Worm (Caenorhabditis elegans) whole organism, late embryonic: ENCODE data around the gene nhr-213.

Experiments
- C08G9.2 ChIP-seq: sonication (generic microtip); optimal IDR thresholded peaks from 2 replicates; lab custom pipeline; 2016; ENCODE audit warnings: mild to moderate bottlenecking, missing genetic modification characterization, moderate library complexity, missing compliant biosample characterization
- C38D4.7 ChIP-seq: fragments of 200-800 bp; sonication (Bioruptor generic); optimal IDR thresholded peaks from 2 replicates; lab custom pipeline; 2018; ENCODE audit warnings: mild to moderate bottlenecking, missing genetic modification characterization, moderate library complexity, missing compliant biosample characterization
- K02D7.2 ChIP-seq: sonication (generic microtip); optimal IDR thresholded peaks from 2 replicates; lab custom pipeline; 2017; ENCODE audit warnings: mild to moderate bottlenecking, missing genetic modification characterization, missing compliant biosample characterization
- ahr-1 ChIP-seq: sonication (generic microtip); optimal IDR thresholded peaks from 2 replicates; lab custom pipeline; 2016; ENCODE audit warnings: missing genetic modification characterization, missing compliant biosample characterization
- ama-1 ChIP-seq: fragments of 150-350 bp; optimal IDR thresholded peaks from 2 replicates; lab custom pipeline; 2014
- ceh-14 ChIP-seq: sonication (generic microtip); optimal IDR thresholded peaks from 2 replicates; lab custom pipeline; 2016; ENCODE audit warnings: missing genotype, missing genetic modification characterization, missing compliant biosample characterization
- ceh-18 ChIP-seq: sonication (generic microtip); optimal IDR thresholded peaks from 2 replicates; lab custom pipeline; 2016; ENCODE audit warnings: missing genetic modification characterization, missing compliant biosample characterization
- ceh-2 ChIP-seq: sonication (generic microtip); optimal IDR thresholded peaks from 2 replicates; lab custom pipeline; 2016; ENCODE audit warnings: missing genotype, missing genetic modification characterization, missing compliant biosample characterization
- ceh-22 ChIP-seq: sonication (generic microtip); optimal IDR thresholded peaks from 2 replicates; lab custom pipeline; 2017; ENCODE audit warnings: missing biosample characterization, missing genetic modification characterization
- ceh-24 ChIP-seq: sonication (generic microtip); optimal IDR thresholded peaks from 2 replicates; lab custom pipeline; 2016; ENCODE audit warnings: mild to moderate bottlenecking, missing genetic modification characterization, missing compliant biosample characterization
- ceh-34 ChIP-seq: sonication (generic microtip); optimal IDR thresholded peaks from 2 replicates; lab custom pipeline; 2016; ENCODE audit warnings: mild to moderate bottlenecking, missing genetic modification characterization, missing compliant biosample characterization
- ceh-45 ChIP-seq: fragments of 200-800 bp; sonication (Bioruptor generic); IDR thresholded peaks from 2 replicates; pipeline ENCODE4 v1.3.6; 2022; ENCODE audit warnings: missing genetic modification reagents, missing genetic modification characterization, missing compliant biosample characterization
- ceh-48 ChIP-seq: sonication (generic microtip); optimal IDR thresholded peaks from 2 replicates; lab custom pipeline; 2016; ENCODE audit warnings: missing genetic modification characterization, inconsistent platforms, missing compliant biosample characterization
- ceh-6 ChIP-seq: fragments of 200-800 bp; sonication (Bioruptor generic); optimal IDR thresholded peaks from 2 replicates; lab custom pipeline; 2018; ENCODE audit warnings: mild to moderate bottlenecking, missing genetic modification characterization, missing compliant biosample characterization
- dmd-4 ChIP-seq: sonication (generic microtip); optimal IDR thresholded peaks from 2 replicates; lab custom pipeline; 2016; ENCODE audit warnings: borderline replicate concordance, missing genetic modification characterization, missing compliant biosample characterization
- dve-1 ChIP-seq: sonication (generic microtip); optimal IDR thresholded peaks from 2 replicates; lab custom pipeline; 2017; ENCODE audit warnings: antibody characterized with exemption, mild to moderate bottlenecking, missing genetic modification characterization, missing compliant biosample characterization
- elt-2 ChIP-seq: sonication (generic microtip); optimal IDR thresholded peaks from 2 replicates; lab custom pipeline; 2016; ENCODE audit warnings: missing genetic modification reagents, missing genetic modification characterization, missing compliant biosample characterization
- elt-4 ChIP-seq: sonication (generic microtip); optimal IDR thresholded peaks from 2 replicates; lab custom pipeline; 2016; ENCODE audit warnings: missing genetic modification characterization, missing compliant biosample characterization
- ets-4 ChIP-seq: sonication (generic microtip); optimal IDR thresholded peaks from 2 replicates; lab custom pipeline; 2016; ENCODE audit warnings: missing genetic modification characterization, missing compliant biosample characterization
- eyg-1 ChIP-seq: sonication (generic microtip); optimal IDR thresholded peaks from 2 replicates; lab custom pipeline; 2016; ENCODE audit warnings: missing genotype, missing genetic modification characterization, missing compliant biosample characterization
- fax-1 ChIP-seq: sonication (generic microtip); optimal IDR thresholded peaks from 2 replicates; lab custom pipeline; 2016; ENCODE audit warnings: missing genotype, missing genetic modification characterization, missing compliant biosample characterization
- hlh-13 ChIP-seq: fragments of 200-800 bp; sonication (Bioruptor generic); optimal IDR thresholded peaks from 2 replicates; lab custom pipeline; 2018; ENCODE audit warnings: mild to moderate bottlenecking, missing genetic modification characterization, missing compliant biosample characterization
- hlh-6 ChIP-seq: sonication (generic microtip); optimal IDR thresholded peaks from 2 replicates; lab custom pipeline; 2016; ENCODE audit warnings: missing genotype, missing genetic modification characterization, missing compliant biosample characterization
- lin-11 ChIP-seq: fragments of 200-800 bp; sonication (Bioruptor generic); optimal IDR thresholded peaks from 2 replicates; lab custom pipeline; 2018; ENCODE audit warnings: mild to moderate bottlenecking, missing genetic modification characterization, missing compliant biosample characterization
- mec-3 ChIP-seq: sonication (generic microtip); optimal IDR thresholded peaks from 2 replicates; lab custom pipeline; 2016; ENCODE audit warnings: borderline replicate concordance, missing genetic modification characterization, missing compliant biosample characterization
- nfya-1 ChIP-seq: sonication (generic microtip); optimal IDR thresholded peaks from 2 replicates; lab custom pipeline; 2017; ENCODE audit warnings: missing genetic modification characterization, mild to moderate bottlenecking, missing compliant biosample characterization, antibody characterized with exemption, moderate library complexity
- nhr-11 ChIP-seq: fragments of 150-350 bp; optimal IDR thresholded peaks from 2 replicates; lab custom pipeline; 2014; ENCODE audit warnings: missing biosample characterization, missing genetic modification characterization
- npax-4 ChIP-seq: sonication (generic microtip); optimal IDR thresholded peaks from 2 replicates; lab custom pipeline; 2016; ENCODE audit warnings: missing genetic modification characterization, missing compliant biosample characterization
- odd-2 ChIP-seq: sonication (generic microtip); optimal IDR thresholded peaks from 2 replicates; lab custom pipeline; 2017; ENCODE audit warnings: antibody characterized with exemption, mild to moderate bottlenecking, missing genetic modification characterization, missing compliant biosample characterization
- pag-3 ChIP-seq: sonication (generic microtip); optimal IDR thresholded peaks from 2 replicates; lab custom pipeline; 2016; ENCODE audit warnings: missing compliant biosample characterization, missing genetic modification characterization, borderline replicate concordance
- pha-2 ChIP-seq: sonication (generic microtip); optimal IDR thresholded peaks from 2 replicates; lab custom pipeline; 2017; ENCODE audit warnings: mild to moderate bottlenecking, missing genetic modification characterization, missing compliant biosample characterization
- pha-4 ChIP-seq: fragments of 150-350 bp; optimal IDR thresholded peaks from 2 replicates; lab custom pipeline; 2018; ENCODE audit warnings: missing biosample characterization, missing genetic modification reagents, missing genetic modification characterization
- pqm-1 ChIP-seq: sonication (generic microtip); optimal IDR thresholded peaks from 2 replicates; lab custom pipeline; 2016; ENCODE audit warnings: missing genetic modification characterization, missing compliant biosample characterization
- pros-1 ChIP-seq: fragments of 150-350 bp; optimal IDR thresholded peaks from 2 replicates; lab custom pipeline; 2014; ENCODE audit warnings: missing biosample characterization, missing genetic modification reagents, missing genetic modification characterization
- ref-2 ChIP-seq: sonication (generic microtip); optimal IDR thresholded peaks from 2 replicates; lab custom pipeline; 2016; ENCODE audit warnings: missing genetic modification characterization, missing compliant biosample characterization
- rnt-1 ChIP-seq: sonication (generic microtip); optimal IDR thresholded peaks from 2 replicates; lab custom pipeline; 2016; ENCODE audit warnings: missing genetic modification characterization, missing compliant biosample characterization
- sdc-2 ChIP-seq: sonication (generic microtip); optimal IDR thresholded peaks from 2 replicates; lab custom pipeline; 2016; ENCODE audit warnings: missing genotype, missing genetic modification characterization, missing compliant biosample characterization
- sox-4 ChIP-seq: sonication (generic microtip); optimal IDR thresholded peaks from 2 replicates; lab custom pipeline; 2017; ENCODE audit warnings: mild to moderate bottlenecking, missing genetic modification characterization, inconsistent platforms, missing compliant biosample characterization
- tbx-2 ChIP-seq: sonication (generic microtip); optimal IDR thresholded peaks from 2 replicates; lab custom pipeline; 2016; ENCODE audit warnings: missing genetic modification characterization, missing compliant biosample characterization
- tbx-7 ChIP-seq: sonication (generic microtip); optimal IDR thresholded peaks from 2 replicates; lab custom pipeline; 2016; ENCODE audit warnings: missing genotype, missing genetic modification characterization, missing compliant biosample characterization
- ttx-3 ChIP-seq: sonication (generic microtip); optimal IDR thresholded peaks from 2 replicates; lab custom pipeline; 2016; ENCODE audit warnings: missing genetic modification reagents, missing genetic modification characterization, missing compliant biosample characterization
- unc-3 ChIP-seq, 2 experiments: fragments of 200-800 bp in 1 of 2; sonication (Bioruptor generic) in 1 of 2; sonication (generic microtip) in 1 of 2; conservative IDR thresholded peaks in 1 of 2; optimal IDR thresholded peaks in 1 of 2; 2 replicates each; pipeline versions ENCODE4 v1.3.6 to Lab custom; 2016 to 2022; ENCODE audit warnings: missing compliant biosample characterization in 2 of 2, missing genetic modification characterization in 2 of 2, missing genetic modification reagents in 1 of 2
- unc-42 ChIP-seq: sonication (generic microtip); optimal IDR thresholded peaks from 2 replicates; lab custom pipeline; 2016; ENCODE audit warnings: missing genotype, missing genetic modification characterization, missing compliant biosample characterization
- unc-55 ChIP-seq: sonication (generic microtip); optimal IDR thresholded peaks from 2 replicates; lab custom pipeline; 2017; ENCODE audit warnings: missing biosample characterization, missing genetic modification reagents, missing genetic modification characterization
- zip-5 ChIP-seq: sonication (generic microtip); optimal IDR thresholded peaks from 2 replicates; lab custom pipeline; 2016; ENCODE audit warnings: missing genetic modification characterization, missing compliant biosample characterization

nhr-213 gene

ce11 chrV:15873762-15874161 is 22.8 kb downstream of the nhr-213 start (continued):
- TF ChIP-seq nfya-1 (tag; lab: Kevin White, UChicago) (peak; percentile 90), unc-3 (GFP tag; conservative IDR thresholded peaks at IDR 0.05; lab: Robert Waterston, UW) (peak; percentile 99), unc-3 (tag; optimal IDR thresholded peaks at IDR 0.05; lab: Kevin White, UChicago) (peak; percentile 99), dmd-4 (tag; lab: Kevin White, UChicago) (peak; percentile 98), C38D4.7 (GFP tag; lab: Kevin White, UChicago) (peak; percentile 98), rnt-1 (tag; lab: Kevin White, UChicago) (peak; percentile 98), ceh-22 (tag; lab: Kevin White, UChicago) (peak; percentile 55), ceh-24 (tag; lab: Kevin White, UChicago) (peak; percentile 99), ceh-2 (tag; lab: Kevin White, UChicago) (peak; percentile 98), ceh-6 (GFP tag; lab: Kevin White, UChicago) (peak; percentile 99), sdc-2 (tag; lab: Kevin White, UChicago) (peak; percentile 93), fax-1 (peak; percentile 96), unc-42 (tag; lab: Kevin White, UChicago) (peak; percentile 86), tbx-7 (tag; lab: Kevin White, UChicago) (peak; percentile 82), elt-4 (tag; lab: Kevin White, UChicago) (peak; percentile 97), sox-4 (tag; lab: Kevin White, UChicago) (peak; percentile 99), ahr-1 (tag; lab: Kevin White, UChicago) (peak; percentile 98), lin-11 (tag; lab: Kevin White, UChicago) (peak; percentile 97), odd-2 (peak; percentile 91), ceh-34 (tag; lab: Kevin White, UChicago) (peak; percentile 99), pha-2 (peak; percentile 97), zip-5 (peak; percentile 94), C08G9.2 (peak; percentile 97), hlh-6 (tag; lab: Kevin White, UChicago) (peak; percentile 99), pqm-1 (tag; lab: Kevin White, UChicago) (peak; percentile 99), mec-3 (tag; lab: Kevin White, UChicago) (peak; percentile 94), pag-3 (peak; percentile 96), npax-4 (tag; lab: Kevin White, UChicago) (peak; percentile 98), ceh-18 (peak; percentile 96), pros-1 (tag; lab: Kevin White, UChicago) (peak; percentile 56), K02D7.2 (tag; lab: Kevin White, UChicago) (peak; percentile 99), eyg-1 (tag; lab: Kevin White, UChicago) (peak; percentile 99), pha-4 (tag; lab: Kevin White, UChicago) (no peak), ref-2 (tag; lab: Kevin White, UChicago) (peak; percentile 99), hlh-13 (GFP tag; lab: Kevin White, UChicago) (peak; percentile 99), elt-2 (tag; lab: Kevin White, UChicago) (peak; percentile 99), tbx-2 (peak; percentile 98), nhr-11 (no peak), ets-4 (tag; lab: Kevin White, UChicago) (peak; percentile 88), ceh-48 (tag; lab: Kevin White, UChicago) (peak; percentile 99), unc-55 (GFP tag; lab: Kevin White, UChicago) (no peak), dve-1 (peak; percentile 96), ceh-45 (GFP tag; lab: Robert Waterston, UW) (peak; percentile 99), ttx-3 (tag; lab: Kevin White, UChicago) (peak; percentile 99), ama-1 (lab: Kevin White, UChicago) (no peak), ceh-14 (tag; lab: Kevin White, UChicago) (peak; percentile 99)
